Fruit fly (Drosophila melanogaster) whole organism, embryonic: Measurements from ENCODE around the gene CG17666.

Experiments
- Ada2b ChIP-seq: fragments of 200-800 bp; sonication (Bioruptor generic); IDR thresholded peaks from 2 replicates; pipeline ENCODE4 v1.3.6; 2022; ENCODE audit warnings: missing biosample characterization, missing genetic modification characterization
- Bteb2 ChIP-seq: fragments of 200-800 bp; sonication (Bioruptor generic); optimal IDR thresholded peaks from 2 replicates; lab custom pipeline; 2016; ENCODE audit warnings: missing biosample characterization, missing genetic modification characterization
- CG11560 ChIP-seq: fragments of 200-800 bp; sonication (Bioruptor generic); IDR thresholded peaks from 3 replicates; pipeline ENCODE4 v1.3.6; 2022; ENCODE audit warnings: missing biosample characterization, missing genetic modification characterization
- CG14014 ChIP-seq: fragments of 200-800 bp; sonication (Bioruptor generic); IDR thresholded peaks from 2 replicates; pipeline ENCODE4 v1.3.6; 2022; ENCODE audit warnings: missing biosample characterization, missing genetic modification characterization
- CG15514 ChIP-seq: fragments of 200-800 bp; sonication (Bioruptor generic); optimal IDR thresholded peaks from 3 replicates; lab custom pipeline; 2017; ENCODE audit warnings: missing biosample characterization, missing genetic modification characterization, mild to moderate bottlenecking, moderate library complexity, missing genetic modification reagents
- CG17359 ChIP-seq: fragments of 200-800 bp; sonication (Bioruptor generic); optimal IDR thresholded peaks from 3 replicates; lab custom pipeline; 2018; ENCODE audit warnings: missing biosample characterization, mild to moderate bottlenecking, missing genetic modification characterization, moderate library complexity
- CG17361 ChIP-seq: fragments of 200-800 bp; sonication (Bioruptor generic); IDR thresholded peaks from 3 replicates; pipeline ENCODE4 v1.3.6; 2022; ENCODE audit warnings: missing biosample characterization, missing genetic modification characterization
- CG18599 ChIP-seq: fragments of 200-800 bp; sonication (Bioruptor generic); optimal IDR thresholded peaks from 3 replicates; lab custom pipeline; 2017; ENCODE audit warnings: missing biosample characterization, missing genetic modification characterization, mild to moderate bottlenecking, moderate library complexity, missing genetic modification reagents
- CG2712 ChIP-seq: fragments of 200-800 bp; optimal IDR thresholded peaks from 3 replicates; lab custom pipeline; 2019; ENCODE audit warnings: missing biosample characterization, mild to moderate bottlenecking, missing genetic modification characterization, moderate library complexity
- CG2875 ChIP-seq: fragments of 200-800 bp; sonication (Bioruptor generic); optimal IDR thresholded peaks from 2 replicates; lab custom pipeline; 2017; ENCODE audit warnings: missing biosample characterization, mild to moderate bottlenecking, missing genetic modification characterization, missing genetic modification reagents
- CG30020 ChIP-seq: fragments of 200-800 bp; optimal IDR thresholded peaks from 2 replicates; lab custom pipeline; 2019; ENCODE audit warnings: missing biosample characterization, mild to moderate bottlenecking, missing genetic modification characterization, moderate library complexity
- CG33557 ChIP-seq: fragments of 200-800 bp; sonication (Bioruptor generic); optimal IDR thresholded peaks from 2 replicates; lab custom pipeline; 2019; ENCODE audit warnings: missing biosample characterization, mild to moderate bottlenecking, missing genetic modification characterization, moderate library complexity
- CG34376 ChIP-seq: fragments of 200-800 bp; sonication (Bioruptor generic); optimal IDR thresholded peaks from 2 replicates; lab custom pipeline; 2018; ENCODE audit warnings: missing biosample characterization, mild to moderate bottlenecking, missing genetic modification characterization
- CG4328 ChIP-seq: fragments of 200-800 bp; sonication (Bioruptor generic); optimal IDR thresholded peaks from 3 replicates; lab custom pipeline; 2017; ENCODE audit warnings: missing biosample characterization, missing genetic modification reagents, missing genetic modification characterization
- CG6765 ChIP-seq: fragments of 200-800 bp; sonication (Bioruptor generic); optimal IDR thresholded peaks from 3 replicates; lab custom pipeline; 2017; ENCODE audit warnings: missing biosample characterization, mild to moderate bottlenecking, missing genetic modification characterization
- Dbx ChIP-seq: fragments of 200-800 bp; sonication (Bioruptor generic); IDR thresholded peaks from 3 replicates; pipeline ENCODE4 v1.3.6; 2022; ENCODE audit warnings: missing biosample characterization, missing genetic modification characterization
- Eip74EF ChIP-seq, 2 experiments: fragments of 200-800 bp in 1 of 2; fragments of >200 bp in 1 of 2; sonication (Bioruptor generic) in 1 of 2; optimal IDR thresholded peaks; 2 replicates each; lab custom pipeline; 2017 to 2019; ENCODE audit warnings: missing biosample characterization in 2 of 2, missing genetic modification characterization in 2 of 2, mild to moderate bottlenecking in 1 of 2, moderate library complexity in 1 of 2
- Hr51 ChIP-seq, 2 experiments: fragments of 200-800 bp; sonication (Bioruptor generic); optimal IDR thresholded peaks; 2 replicates in 1 of 2; 3 replicates in 1 of 2; lab custom pipeline; 2016 to 2018; ENCODE audit warnings: missing biosample characterization in 2 of 2, missing genetic modification characterization in 2 of 2, mild to moderate bottlenecking in 1 of 2, moderate library complexity in 1 of 2
- Kr ChIP-seq: fragments of 200-800 bp; sonication (Bioruptor generic); optimal IDR thresholded peaks from 2 replicates; lab custom pipeline; 2017; ENCODE audit warnings: missing biosample characterization, mild to moderate bottlenecking, missing genetic modification characterization
- PHDP ChIP-seq: fragments of 200-800 bp; sonication (Bioruptor generic); optimal IDR thresholded peaks from 3 replicates; lab custom pipeline; 2018; ENCODE audit warnings: missing biosample characterization, mild to moderate bottlenecking, missing genetic modification characterization, moderate library complexity
- Six4 ChIP-seq: fragments of 200-800 bp; sonication (Bioruptor generic); optimal IDR thresholded peaks from 2 replicates; lab custom pipeline; 2016; ENCODE audit warnings: missing biosample characterization, missing genetic modification characterization
- Stat92E ChIP-seq, 3 experiments: fragments of >200 bp in 2 of 3; fragments of 200-800 bp in 1 of 3; sonication (Bioruptor generic) in 1 of 3; optimal IDR thresholded peaks; 2 replicates each; lab custom pipeline; 2017 to 2019; ENCODE audit warnings: missing biosample characterization in 3 of 3, missing genetic modification characterization in 3 of 3, mild to moderate bottlenecking in 1 of 3, moderate library complexity in 1 of 3
- Usf ChIP-seq: fragments of 200-800 bp; sonication (Bioruptor generic); optimal IDR thresholded peaks from 2 replicates; lab custom pipeline; 2017; ENCODE audit warnings: missing genotype, missing biosample characterization, missing genetic modification characterization
- YL-1 ChIP-seq: fragments of 200-800 bp; sonication (Bioruptor generic); optimal IDR thresholded peaks from 3 replicates; lab custom pipeline; 2017; ENCODE audit warnings: missing biosample characterization, mild to moderate bottlenecking, missing genetic modification characterization
- cg ChIP-seq: fragments of 200-800 bp; sonication (Bioruptor generic); optimal IDR thresholded peaks from 3 replicates; lab custom pipeline; 2019; ENCODE audit warnings: missing biosample characterization, mild to moderate bottlenecking, missing genetic modification characterization, moderate library complexity
- dmrt11E ChIP-seq: fragments of 200-800 bp; sonication (Bioruptor generic); optimal IDR thresholded peaks from 3 replicates; lab custom pipeline; 2018; ENCODE audit warnings: missing biosample characterization, mild to moderate bottlenecking, missing genetic modification characterization, moderate library complexity
- exex ChIP-seq: fragments of 200-800 bp; sonication (Bioruptor generic); optimal IDR thresholded peaks from 4 replicates; lab custom pipeline; 2018; ENCODE audit warnings: missing biosample characterization, mild to moderate bottlenecking, missing genetic modification characterization, moderate library complexity
- eyg ChIP-seq: fragments of 200-800 bp; sonication (Bioruptor generic); optimal IDR thresholded peaks from 3 replicates; lab custom pipeline; 2016; ENCODE audit warnings: missing biosample characterization, missing genetic modification characterization
- grau ChIP-seq: fragments of 200-800 bp; optimal IDR thresholded peaks from 3 replicates; lab custom pipeline; 2019; ENCODE audit warnings: missing biosample characterization, mild to moderate bottlenecking, missing genetic modification characterization, moderate library complexity
- hb ChIP-seq: fragments of 200-800 bp; sonication (Bioruptor generic); IDR thresholded peaks from 3 replicates; pipeline ENCODE4 v1.3.6; 2022; ENCODE audit warnings: missing biosample characterization, missing genetic modification characterization; ENCODE audit not compliant: partially characterized antibody
- lilli ChIP-seq: fragments of 200-800 bp; sonication (Bioruptor generic); optimal IDR thresholded peaks from 3 replicates; lab custom pipeline; 2016; ENCODE audit warnings: missing biosample characterization, missing genetic modification characterization
- nmo ChIP-seq: fragments of 200-800 bp; sonication (Bioruptor generic); optimal IDR thresholded peaks from 2 replicates; lab custom pipeline; 2018; ENCODE audit warnings: missing biosample characterization, mild to moderate bottlenecking, missing genetic modification characterization, moderate library complexity
- org-1 ChIP-seq: fragments of 200-800 bp; sonication (Bioruptor generic); optimal IDR thresholded peaks from 2 replicates; lab custom pipeline; 2017; ENCODE audit warnings: missing biosample characterization, missing genetic modification characterization
- pan ChIP-seq, 4 experiments: fragments of >200 bp in 3 of 4; fragments of 200-800 bp in 1 of 4; sonication (Bioruptor generic) in 1 of 4; optimal IDR thresholded peaks in 3 of 4; IDR thresholded peaks in 1 of 4; 2 replicates each; pipeline versions ENCODE4 v1.3.6 to Lab custom; 2017 to 2022; ENCODE audit warnings: missing biosample characterization in 2 of 4, missing genetic modification characterization in 2 of 4, mixed read lengths in 1 of 4
- pb ChIP-seq: fragments of 200-800 bp; sonication (Bioruptor generic); optimal IDR thresholded peaks from 3 replicates; lab custom pipeline; 2016; ENCODE audit warnings: missing biosample characterization, missing genetic modification characterization
- pnt ChIP-seq: fragments of 200-800 bp; sonication (Bioruptor generic); optimal IDR thresholded peaks from 3 replicates; lab custom pipeline; 2016; ENCODE audit warnings: missing biosample characterization, missing genetic modification characterization
- pzg ChIP-seq: fragments of 200-800 bp; sonication (Bioruptor generic); optimal IDR thresholded peaks from 3 replicates; lab custom pipeline; 2018; ENCODE audit warnings: missing biosample characterization, mild to moderate bottlenecking, missing genetic modification characterization, moderate library complexity
- sc ChIP-seq, 3 experiments: fragments of >200 bp in 2 of 3; fragments of 200-800 bp in 1 of 3; sonication (Bioruptor generic) in 1 of 3; optimal IDR thresholded peaks; 2 replicates in 2 of 3; 3 replicates in 1 of 3; lab custom pipeline; 2017; ENCODE audit warnings: mild to moderate bottlenecking in 1 of 3, missing biosample characterization in 1 of 3, missing genetic modification characterization in 1 of 3, missing genetic modification reagents in 1 of 3
- sd ChIP-seq: fragments of 200-800 bp; sonication (Bioruptor generic); optimal IDR thresholded peaks from 3 replicates; lab custom pipeline; 2018; ENCODE audit warnings: missing biosample characterization, mild to moderate bottlenecking, missing genetic modification characterization, moderate library complexity
- slp2 ChIP-seq: fragments of 200-800 bp; sonication (Bioruptor generic); optimal IDR thresholded peaks from 2 replicates; lab custom pipeline; 2016; ENCODE audit warnings: missing biosample characterization, missing genetic modification characterization

Gene CG17666

DNA sequence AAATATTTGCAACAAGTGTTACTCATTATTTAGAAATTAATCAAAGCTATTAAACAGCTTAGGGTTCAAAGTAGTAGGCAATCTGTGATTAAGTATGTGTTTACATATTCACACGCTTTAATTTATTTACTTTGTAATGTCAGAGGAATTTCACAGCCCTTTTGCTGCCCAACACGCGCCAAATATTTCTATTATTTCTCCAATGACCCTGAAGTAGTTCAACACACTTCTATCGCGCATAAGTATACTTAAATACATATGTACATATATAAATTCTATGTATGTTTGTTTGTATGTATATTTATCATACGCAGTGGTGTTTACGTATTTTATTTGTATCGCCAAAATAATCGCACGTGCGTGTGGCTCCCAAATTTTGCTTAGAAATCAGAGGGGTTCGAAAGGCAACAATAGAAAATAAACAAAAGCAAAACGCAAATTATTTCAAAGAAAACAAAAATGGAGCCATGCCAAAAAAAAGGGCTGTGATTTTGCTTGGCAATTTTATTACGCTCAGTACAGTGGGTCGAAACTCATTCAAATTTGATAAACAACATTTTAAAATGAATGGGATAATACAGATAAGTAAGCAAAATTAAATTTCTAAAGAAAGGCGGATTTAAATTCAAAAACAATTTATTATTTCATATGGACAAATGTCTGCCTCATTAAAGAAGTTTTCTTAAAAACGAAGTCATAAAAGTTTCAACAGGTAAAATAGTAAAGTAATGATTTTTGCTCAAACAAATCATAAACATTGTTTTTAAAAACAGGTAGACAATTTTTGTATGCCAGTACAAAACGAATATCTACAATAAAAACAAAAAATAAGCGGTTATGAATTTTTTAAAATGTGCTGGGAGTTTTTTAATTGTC lies 22.3 kb downstream of the CG17666 start (continued):
- no peak for TF ChIP-seq CG4328
- TF ChIP-seq hb (GFP tag; lab: Robert Waterston, UW) = no peak
- peak; percentile 6 for TF ChIP-seq dmrt11E (tag; lab: Kevin White, UChicago)
- peak; percentile 15 for TF ChIP-seq CG2712 (tag; lab: Kevin White, UChicago)
- no peak for TF ChIP-seq CG11560 (tag; lab: Robert Waterston, UW)
- peak; percentile 9 for TF ChIP-seq exex
- TF ChIP-seq Eip74EF (GFP tag; optimal IDR thresholded peaks at IDR 0.05; lab: Kevin White, UChicago) = no peak
- TF ChIP-seq CG18599 (GFP tag; lab: Kevin White, UChicago) = peak; percentile 42
- TF ChIP-seq Bteb2 (GFP tag; lab: Kevin White, UChicago) = peak; percentile 62
- TF ChIP-seq cg (GFP tag; lab: Kevin White, UChicago) = no peak
- TF ChIP-seq CG17361 (GFP tag; lab: Robert Waterston, UW) = peak; percentile 70; the same call in 2 of the 3 replicates
- TF ChIP-seq pnt (GFP tag; lab: Kevin White, UChicago) = no peak
- TF ChIP-seq lilli (GFP tag; lab: Kevin White, UChicago) = peak; percentile 62
- no peak for TF ChIP-seq pan (optimal IDR thresholded peaks at IDR 0.05; lab: Kevin White, UChicago)
- TF ChIP-seq pan (GFP tag; optimal IDR thresholded peaks at IDR 0.05 in 1 of 2, IDR thresholded peaks at IDR 0.05 in 1 of 2) = peak in 1 of 2 experiments; percentile 32
- peak; percentile 25 for TF ChIP-seq Six4 (GFP tag; lab: Kevin White, UChicago)
- TF ChIP-seq Ada2b = peak; percentile 23; the same call in 1 of the 2 replicates
- TF ChIP-seq Kr (GFP tag; lab: Kevin White, UChicago) = no peak
- TF ChIP-seq nmo (GFP tag; lab: Kevin White, UChicago) = peak; percentile 37
- peak; percentile 69 for TF ChIP-seq grau (tag; lab: Kevin White, UChicago)
- no peak for TF ChIP-seq CG30020 (tag; lab: Kevin White, UChicago)
- TF ChIP-seq Stat92E (GFP tag; optimal IDR thresholded peaks at IDR 0.05; lab: Kevin White, UChicago) = no peak
- no peak for TF ChIP-seq pzg
- TF ChIP-seq CG15514 (GFP tag; lab: Kevin White, UChicago) = peak; percentile 40
- peak; percentile 97 for TF ChIP-seq sd
- TF ChIP-seq Dbx (GFP tag; lab: Robert Waterston, UW) = 0 out of 3 replicates have a peak, but pooled peaks have one; percentile 50
- peak; percentile 23 for TF ChIP-seq eyg (GFP tag; lab: Kevin White, UChicago)
- TF ChIP-seq slp2 (GFP tag; lab: Kevin White, UChicago) = no peak
- TF ChIP-seq CG34376 (GFP tag; lab: Kevin White, UChicago) = no peak
- TF ChIP-seq CG6765 (GFP tag; lab: Kevin White, UChicago) = peak; percentile 73
- TF ChIP-seq YL-1 = no peak
- peak in 1 of 2 experiments; percentile 72 for TF ChIP-seq Hr51 (GFP tag; optimal IDR thresholded peaks at IDR 0.05; lab: Kevin White, UChicago)
- TF ChIP-seq CG33557 (GFP tag; lab: Kevin White, UChicago) = no peak
- TF ChIP-seq CG2875 (GFP tag; lab: Kevin White, UChicago) = no peak
- TF ChIP-seq pb (GFP tag; lab: Kevin White, UChicago) = peak; percentile 2
- no peak for TF ChIP-seq sc (optimal IDR thresholded peaks at IDR 0.05; lab: Kevin White, UChicago)
- no peak for TF ChIP-seq sc (GFP tag; optimal IDR thresholded peaks at IDR 0.05; lab: Kevin White, UChicago)
- peak; percentile 17 for TF ChIP-seq PHDP (tag; lab: Kevin White, UChicago)
- no peak for TF ChIP-seq Usf
- TF ChIP-seq org-1 (GFP tag; lab: Kevin White, UChicago) = peak; percentile 37
- TF ChIP-seq CG17359 (tag; lab: Kevin White, UChicago) = peak; percentile 18
- TF ChIP-seq CG14014 (GFP tag; lab: Robert Waterston, UW) = peak; percentile 41; the same call in 1 of the 2 replicates
- TF ChIP-seq, all 482 proteins: peak for 161
